Worm (Caenorhabditis elegans) whole organism, midembryonic: ENCODE data around the gene C48B4.12.

ENCODE experiments used
- T22C8.4 ChIP-seq: fragments of 200-800 bp; sonication (Bioruptor generic); IDR thresholded peaks from 2 replicates; pipeline ENCODE4 v1.3.6; 2022; ENCODE audit warnings: missing genetic modification characterization, missing compliant biosample characterization
- cog-1 ChIP-seq: sonication (generic microtip); optimal IDR thresholded peaks from 2 replicates; lab custom pipeline; 2016; ENCODE audit warnings: missing genetic modification characterization, missing compliant biosample characterization
- flt-1 ChIP-seq: fragments of 200-800 bp; sonication (Bioruptor generic); IDR thresholded peaks from 2 replicates; pipeline ENCODE4 v1.3.6; 2022; ENCODE audit warnings: missing genetic modification characterization, missing compliant biosample characterization
- klf-2 ChIP-seq: fragments of 200-800 bp; sonication (Bioruptor generic); conservative IDR thresholded peaks from 2 replicates; pipeline ENCODE4 v1.3.6; 2022; ENCODE audit warnings: missing genetic modification reagents, missing genetic modification characterization, missing compliant biosample characterization
- med-1 ChIP-seq: sonication (generic microtip); optimal IDR thresholded peaks from 2 replicates; lab custom pipeline; 2017; ENCODE audit warnings: missing genetic modification characterization, mild to moderate bottlenecking, missing compliant biosample characterization, antibody characterized with exemption, missing genetic modification reagents; ENCODE audit not compliant: insufficient read depth
- ref-1 ChIP-seq: fragments of 200-800 bp; sonication (Bioruptor generic); conservative IDR thresholded peaks from 2 replicates; pipeline ENCODE4 v1.3.6; 2022; ENCODE audit warnings: missing genetic modification reagents, missing genetic modification characterization, missing compliant biosample characterization
- tab-1 ChIP-seq: fragments of 200-800 bp; sonication (Bioruptor generic); IDR thresholded peaks from 2 replicates; pipeline ENCODE4 v1.3.6; 2022; ENCODE audit warnings: missing genetic modification characterization, missing compliant biosample characterization
- ztf-23 ChIP-seq: fragments of 200-800 bp; sonication (Bioruptor generic); IDR thresholded peaks from 2 replicates; pipeline ENCODE4 v1.3.6; 2022; ENCODE audit warnings: missing genetic modification reagents, missing genetic modification characterization, missing compliant biosample characterization
- ztf-29 ChIP-seq: fragments of 200-800 bp; sonication (Bioruptor generic); IDR thresholded peaks from 2 replicates; pipeline ENCODE4 v1.3.6; 2022; ENCODE audit warnings: missing genetic modification reagents, missing genetic modification characterization, missing compliant biosample characterization

The C48B4.12 gene

DNA sequence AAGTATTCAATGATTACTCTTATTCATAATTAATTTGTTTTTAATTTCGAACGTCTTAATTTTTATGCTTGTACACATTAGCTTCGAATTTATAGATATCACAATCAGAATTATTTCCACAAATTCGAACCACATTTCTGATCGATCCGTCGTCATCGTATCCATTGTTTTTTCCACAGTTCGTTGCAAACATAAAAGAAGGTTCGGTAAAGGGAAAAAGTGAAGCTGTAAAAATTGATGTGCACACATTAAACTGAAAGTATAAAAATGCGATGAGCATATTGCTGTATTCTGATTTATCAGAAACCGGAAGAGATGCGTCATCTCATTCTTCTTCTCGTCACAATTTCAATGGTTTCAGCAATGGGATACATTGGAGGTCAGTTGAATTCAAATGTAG is at the start of gene C48B4.12:
C48B4.12 (plus strand) TSS at position 301 of the 400 bp plus-strand sequence.
- TF ChIP-seq cog-1 (tag; lab: Kevin White, UChicago) (no peak), med-1 (GFP tag; lab: Kevin White, UChicago) (no peak), flt-1 (no peak), T22C8.4 (GFP tag; lab: Robert Waterston, UW) (no peak), klf-2 (GFP tag; lab: Robert Waterston, UW) (no peak), ztf-29 (no peak), tab-1 (GFP tag; lab: Robert Waterston, UW) (no peak), ref-1 (GFP tag; lab: Robert Waterston, UW) (no peak), ztf-23 (GFP tag; lab: Robert Waterston, UW) (no peak)

- TF ChIP-seq ref-1 (GFP tag; lab: Robert Waterston, UW) (no peak), klf-2 (GFP tag; lab: Robert Waterston, UW) (no peak), cog-1 (tag; lab: Kevin White, UChicago) (no peak), T22C8.4 (GFP tag; lab: Robert Waterston, UW) (no peak), ztf-23 (GFP tag; lab: Robert Waterston, UW) (no peak), ztf-29 (no peak), med-1 (GFP tag; lab: Kevin White, UChicago) (no peak), flt-1 (no peak), tab-1 (GFP tag; lab: Robert Waterston, UW) (no peak)
Observed at ce11 chrIII:9556300-9556699, 40.8 kb upstream of the C48B4.12 start, which contains the start of gene ZK1098.11. TSS of gene ZK1098.11 (plus strand) at chrIII:9556600.

DNA sequence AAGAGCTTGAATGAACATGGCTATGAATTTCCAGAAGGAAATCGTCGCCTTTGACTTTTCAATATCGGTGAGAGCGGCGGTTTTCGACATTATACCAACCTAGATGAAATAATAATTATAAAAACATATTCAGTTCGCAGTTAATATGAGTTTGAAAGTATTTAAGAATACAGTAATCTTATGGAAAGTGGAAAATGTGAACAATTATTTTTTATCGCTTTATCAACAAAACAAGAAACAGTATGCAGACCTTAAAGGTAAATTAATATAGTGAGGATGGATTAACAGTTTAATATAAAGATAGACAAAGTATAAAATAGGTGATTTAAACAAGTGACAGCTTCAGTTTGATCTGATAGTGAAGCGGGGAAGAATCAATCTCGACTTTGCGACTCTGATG is 38.7 kb upstream of the C48B4.12 start, which contains the start of gene C48B4.6:
C48B4.6 (minus strand) TSS at position 101 of the 400 bp plus-strand sequence.
- TF ChIP-seq ref-1 (GFP tag; lab: Robert Waterston, UW), result no peak
- no peak for TF ChIP-seq flt-1
- TF ChIP-seq med-1 (GFP tag; lab: Kevin White, UChicago), result no peak
- no peak for TF ChIP-seq T22C8.4 (GFP tag; lab: Robert Waterston, UW)
- no peak for TF ChIP-seq ztf-29
- TF ChIP-seq cog-1 (tag; lab: Kevin White, UChicago), result no peak
- no peak for TF ChIP-seq ztf-23 (GFP tag; lab: Robert Waterston, UW)
- no peak for TF ChIP-seq tab-1 (GFP tag; lab: Robert Waterston, UW)
- no peak for TF ChIP-seq klf-2 (GFP tag; lab: Robert Waterston, UW)

ce11 chrIII:9559381-9559881 is 37.7 kb upstream of the C48B4.12 start, which contains the start of gene C48B4.7:
TSS of gene C48B4.7 (minus strand) at chrIII:9559431.
- TF ChIP-seq ref-1 (GFP tag; lab: Robert Waterston, UW) (no peak), klf-2 (GFP tag; lab: Robert Waterston, UW) (no peak), T22C8.4 (GFP tag; lab: Robert Waterston, UW) (no peak), tab-1 (GFP tag; lab: Robert Waterston, UW) (no peak), ztf-29 (no peak)

ce11 chrIII:9561158-9561557 is 36.0 kb upstream of the C48B4.12 start, which contains the start of gene C48B4.8:
TSS of gene C48B4.8 (minus strand) at chrIII:9561258.
- no peak for TF ChIP-seq tab-1 (GFP tag; lab: Robert Waterston, UW)
- TF ChIP-seq flt-1, result no peak
- no peak for TF ChIP-seq cog-1 (tag; lab: Kevin White, UChicago)
- TF ChIP-seq klf-2 (GFP tag; lab: Robert Waterston, UW), result no peak

DNA sequence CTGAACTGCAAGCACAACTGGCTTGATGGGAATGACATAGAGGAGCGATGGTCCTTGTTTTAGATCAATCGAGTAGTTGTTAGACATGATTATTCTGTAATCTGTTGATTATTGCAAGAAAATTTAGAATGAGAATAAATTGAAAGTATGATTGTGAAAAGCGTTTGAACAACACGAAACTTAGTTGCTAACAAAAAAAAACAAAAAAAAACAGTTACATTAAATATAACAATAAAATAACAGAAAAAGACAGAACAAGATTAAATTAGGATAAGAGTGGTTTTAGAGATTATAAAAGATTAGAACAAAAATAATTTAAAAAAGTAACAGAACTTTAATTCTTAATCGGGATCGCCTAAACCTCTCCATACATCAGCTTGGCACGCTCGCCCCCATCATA is 33.9 kb upstream of the C48B4.12 start, which contains the start of gene C48B4.9:
C48B4.9 (minus strand) TSS at position 101 of the 400 bp plus-strand sequence.
- no peak for TF ChIP-seq ztf-29
- no peak for TF ChIP-seq T22C8.4 (GFP tag; lab: Robert Waterston, UW)
- TF ChIP-seq ref-1 (GFP tag; lab: Robert Waterston, UW), result no peak
- no peak for TF ChIP-seq med-1 (GFP tag; lab: Kevin White, UChicago)
- TF ChIP-seq cog-1 (tag; lab: Kevin White, UChicago), result no peak
- no peak for TF ChIP-seq tab-1 (GFP tag; lab: Robert Waterston, UW)
- TF ChIP-seq ztf-23 (GFP tag; lab: Robert Waterston, UW), result no peak
- TF ChIP-seq flt-1, result no peak
- no peak for TF ChIP-seq klf-2 (GFP tag; lab: Robert Waterston, UW)

DNA sequence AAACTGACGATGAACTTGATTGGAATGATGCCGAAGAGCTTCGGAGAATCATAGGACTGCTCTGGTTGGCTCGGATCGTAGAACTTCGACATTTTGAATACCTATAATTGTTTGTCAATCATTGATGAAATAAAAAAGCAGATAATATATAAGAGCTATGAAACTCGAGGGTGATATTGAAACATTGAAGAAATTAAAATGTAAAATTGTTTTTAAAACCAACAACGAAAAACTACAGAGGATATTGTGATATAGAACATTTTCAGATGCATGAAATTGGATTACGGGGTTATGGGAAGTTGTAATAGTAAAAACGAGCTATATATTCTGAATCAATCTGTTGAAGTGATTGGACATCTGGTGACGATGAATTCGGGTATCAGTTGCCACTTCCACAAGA is 32.7 kb upstream of the C48B4.12 start, which contains the start of gene C48B4.10:
C48B4.10 (minus strand) TSS at position 101 of the 400 bp plus-strand sequence.
- TF ChIP-seq flt-1 (no peak), ref-1 (GFP tag; lab: Robert Waterston, UW) (no peak), tab-1 (GFP tag; lab: Robert Waterston, UW) (no peak), T22C8.4 (GFP tag; lab: Robert Waterston, UW) (no peak)

- TF ChIP-seq ztf-23 (GFP tag; lab: Robert Waterston, UW) (no peak), ref-1 (GFP tag; lab: Robert Waterston, UW) (no peak), cog-1 (tag; lab: Kevin White, UChicago) (no peak)
Observed at ce11 chrIII:9565973-9566372, 31.2 kb upstream of the C48B4.12 start, which contains the start of gene C48B4.11. TSS of gene C48B4.11 (minus strand) at chrIII:9566115.

ce11 chrIII:9568451-9568850 is 28.7 kb upstream of the C48B4.12 start, which contains the start of gene C48B4.13:
TSS of gene C48B4.13 (plus strand) at chrIII:9568751.
- no peak for TF ChIP-seq ref-1 (GFP tag; lab: Robert Waterston, UW)
- TF ChIP-seq cog-1 (tag; lab: Kevin White, UChicago), result no peak
- no peak for TF ChIP-seq ztf-23 (GFP tag; lab: Robert Waterston, UW)
- no peak for TF ChIP-seq tab-1 (GFP tag; lab: Robert Waterston, UW)
- TF ChIP-seq flt-1, result no peak
- no peak for TF ChIP-seq klf-2 (GFP tag; lab: Robert Waterston, UW)
- TF ChIP-seq med-1 (GFP tag; lab: Kevin White, UChicago), result no peak
- TF ChIP-seq T22C8.4 (GFP tag; lab: Robert Waterston, UW), result no peak
- TF ChIP-seq ztf-29, result no peak

ce11 chrIII:9570869-9571268 is 26.3 kb upstream of the C48B4.12 start:
- no peak for TF ChIP-seq med-1 (GFP tag; lab: Kevin White, UChicago)
- TF ChIP-seq flt-1, result no peak
- TF ChIP-seq ref-1 (GFP tag; lab: Robert Waterston, UW), result no peak
